Fruit fly (Drosophila melanogaster) whole organism, pupa: ENCODE measurements around the gene Eig71Ed.

ENCODE experiments used
- CG10348 ChIP-seq: fragments of 200-800 bp; sonication (Bioruptor generic); IDR thresholded peaks from 2 replicates; pipeline ENCODE4 v1.3.6; 2022; ENCODE audit warnings: missing biosample characterization, missing genetic modification characterization
- CG12605 ChIP-seq: fragments of 200-800 bp; sonication (Bioruptor generic); IDR thresholded peaks from 2 replicates; pipeline ENCODE4 v1.3.6; 2022; ENCODE audit warnings: missing biosample characterization, missing genetic modification characterization
- CG13204 ChIP-seq: fragments of 200-800 bp; sonication (Bioruptor generic); optimal IDR thresholded peaks from 2 replicates; lab custom pipeline; 2018; ENCODE audit warnings: missing biosample characterization, mild to moderate bottlenecking, missing genetic modification characterization, moderate library complexity
- CG14655 ChIP-seq: fragments of 200-800 bp; sonication (Bioruptor generic); optimal IDR thresholded peaks from 3 replicates; lab custom pipeline; 2017; ENCODE audit warnings: mild to moderate bottlenecking, missing biosample characterization, missing genetic modification reagents, missing genetic modification characterization
- CG15710 ChIP-seq: fragments of 200-800 bp; sonication (Bioruptor generic); optimal IDR thresholded peaks from 2 replicates; lab custom pipeline; 2018; ENCODE audit warnings: missing biosample characterization, mild to moderate bottlenecking, missing genetic modification characterization, moderate library complexity
- CG17806 ChIP-seq: fragments of 200-800 bp; sonication (Bioruptor generic); optimal IDR thresholded peaks from 2 replicates; lab custom pipeline; 2018; ENCODE audit warnings: missing biosample characterization, mild to moderate bottlenecking, missing genetic modification characterization, moderate library complexity
- CG32121 ChIP-seq: fragments of 200-800 bp; sonication (Bioruptor generic); IDR thresholded peaks from 2 replicates; pipeline ENCODE4 v1.3.6; 2022; ENCODE audit warnings: missing biosample characterization, missing genetic modification characterization
- CG34367 ChIP-seq: fragments of 200-800 bp; sonication (Bioruptor generic); optimal IDR thresholded peaks from 2 replicates; lab custom pipeline; 2018; ENCODE audit warnings: missing biosample characterization, mild to moderate bottlenecking, missing genetic modification characterization
- CG4496 ChIP-seq: fragments of 200-800 bp; sonication (Bioruptor generic); IDR thresholded peaks from 3 replicates; pipeline ENCODE4 v1.3.6; 2022; ENCODE audit warnings: missing biosample characterization, missing genetic modification characterization
- CG8159 ChIP-seq: fragments of 200-800 bp; sonication (Bioruptor generic); optimal IDR thresholded peaks from 3 replicates; lab custom pipeline; 2018; ENCODE audit warnings: missing biosample characterization, mild to moderate bottlenecking, missing genetic modification characterization, moderate library complexity
- CG8301 ChIP-seq: fragments of 200-800 bp; sonication (Bioruptor generic); optimal IDR thresholded peaks from 2 replicates; lab custom pipeline; 2018; ENCODE audit warnings: missing biosample characterization, mild to moderate bottlenecking, missing genetic modification characterization
- CG9948 ChIP-seq: fragments of 200-800 bp; sonication (Bioruptor generic); optimal IDR thresholded peaks from 2 replicates; lab custom pipeline; 2018; ENCODE audit warnings: missing biosample characterization, mild to moderate bottlenecking, missing genetic modification characterization, moderate library complexity
- D1 ChIP-seq: fragments of 200-800 bp; sonication (Bioruptor generic); optimal IDR thresholded peaks from 2 replicates; lab custom pipeline; 2018; ENCODE audit warnings: missing biosample characterization, mild to moderate bottlenecking, missing genetic modification characterization, moderate library complexity
- EcR ChIP-seq: fragments of 200-800 bp; sonication (Bioruptor generic); optimal IDR thresholded peaks from 3 replicates; lab custom pipeline; 2019; ENCODE audit warnings: missing biosample characterization, missing genetic modification characterization, mild to moderate bottlenecking, moderate library complexity, missing genetic modification reagents
- Ets98B ChIP-seq: fragments of 200-800 bp; sonication (Bioruptor generic); IDR thresholded peaks from 2 replicates; pipeline ENCODE4 v1.3.6; 2022; ENCODE audit warnings: missing biosample characterization, missing genetic modification characterization
- Pif1A ChIP-seq: fragments of 200-800 bp; sonication (Bioruptor generic); optimal IDR thresholded peaks from 3 replicates; lab custom pipeline; 2016; ENCODE audit warnings: missing biosample characterization, missing genetic modification characterization
- Pif1B ChIP-seq: fragments of 200-800 bp; sonication (Bioruptor generic); optimal IDR thresholded peaks from 3 replicates; lab custom pipeline; 2016; ENCODE audit warnings: missing biosample characterization, missing genetic modification characterization
- Snoo ChIP-seq: fragments of 200-800 bp; sonication (Bioruptor generic); optimal IDR thresholded peaks from 3 replicates; lab custom pipeline; 2017; ENCODE audit warnings: missing biosample characterization, mild to moderate bottlenecking, missing genetic modification characterization, inconsistent platforms
- fd96Ca ChIP-seq: fragments of 200-800 bp; sonication (Bioruptor generic); IDR thresholded peaks from 3 replicates; pipeline ENCODE4 v1.3.6; 2022; ENCODE audit warnings: missing biosample characterization, missing genetic modification characterization
- gl ChIP-seq: fragments of 200-800 bp; sonication (Bioruptor generic); optimal IDR thresholded peaks from 2 replicates; lab custom pipeline; 2018; ENCODE audit warnings: missing biosample characterization, mild to moderate bottlenecking, missing genetic modification characterization
- rn ChIP-seq: fragments of 200-800 bp; sonication (Bioruptor generic); IDR thresholded peaks from 2 replicates; pipeline ENCODE4 v1.3.6; 2022; ENCODE audit warnings: missing biosample characterization, missing genetic modification characterization

Gene Eig71Ed

dm6 chr3L:15627295-15627694 lies 25.0 kb upstream of the Eig71Ed start:
- TF ChIP-seq CG8301 (tag; lab: Kevin White, UChicago) (no peak), CG17806 (tag; lab: Kevin White, UChicago) (no peak), fd96Ca (no peak), CG8159 (tag; lab: Kevin White, UChicago) (no peak), CG32121 (GFP tag; lab: Robert Waterston, UW) (no peak), Ets98B (GFP tag; lab: Robert Waterston, UW) (no peak), CG9948 (tag; lab: Kevin White, UChicago) (no peak), CG10348 (GFP tag; lab: Robert Waterston, UW) (no peak), rn (no peak), gl (tag; lab: Kevin White, UChicago) (no peak), CG14655 (GFP tag; lab: Kevin White, UChicago) (no peak), CG13204 (no peak), Pif1B (no peak), CG15710 (no peak)

DNA sequence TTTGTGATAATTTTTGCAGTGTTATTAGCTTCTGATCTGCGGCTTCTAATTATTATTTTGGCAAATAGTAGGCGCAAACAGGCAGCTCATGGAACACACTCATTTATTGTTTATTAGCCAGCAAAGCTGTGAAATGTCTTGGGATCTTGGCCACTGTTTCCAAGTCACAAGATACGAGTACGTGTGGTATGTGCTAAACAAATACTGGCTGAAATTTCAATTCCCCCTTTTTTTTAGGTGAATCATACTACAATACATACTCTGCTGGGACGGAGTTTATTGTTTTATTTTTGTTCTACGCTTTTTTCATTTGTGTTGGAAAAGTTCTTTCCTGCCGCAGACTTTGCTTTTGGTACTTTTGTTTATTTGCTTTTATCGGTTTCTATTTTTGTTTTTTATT lies 21.3 kb upstream of the Eig71Ed start:
- no peak for TF ChIP-seq Pif1A (GFP tag; lab: Kevin White, UChicago)
- TF ChIP-seq CG13204 = no peak
- TF ChIP-seq, all 21 proteins: peak for 0

DNA sequence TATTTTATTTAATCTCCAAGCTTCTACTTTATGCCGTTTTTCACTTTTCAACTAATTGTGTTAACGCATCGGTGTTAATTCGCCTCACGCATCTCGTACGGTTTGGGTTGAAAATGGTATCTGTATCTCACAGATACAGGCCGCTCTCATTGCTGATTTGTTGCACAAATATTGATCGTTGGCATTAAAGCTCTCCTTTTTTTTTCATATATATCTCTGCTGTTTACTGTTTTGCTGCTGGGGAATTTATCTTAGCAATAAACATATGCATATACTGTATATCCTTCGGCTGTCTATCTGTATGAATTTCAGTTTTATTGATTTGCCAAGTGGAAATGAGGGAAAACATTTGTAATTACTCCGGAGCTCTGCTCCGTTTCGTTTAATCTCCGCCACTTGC lies 19.7 kb upstream of the Eig71Ed start:
- TF ChIP-seq CG14655 (GFP tag; lab: Kevin White, UChicago) (no peak), CG9948 (tag; lab: Kevin White, UChicago) (no peak), Ets98B (GFP tag; lab: Robert Waterston, UW) (no peak), Pif1A (GFP tag; lab: Kevin White, UChicago) (no peak), EcR (GFP tag; lab: Kevin White, UChicago) (no peak), Pif1B (no peak), Snoo (tag; lab: Kevin White, UChicago) (no peak), CG8301 (tag; lab: Kevin White, UChicago) (no peak), gl (tag; lab: Kevin White, UChicago) (no peak), CG17806 (tag; lab: Kevin White, UChicago) (no peak), CG32121 (GFP tag; lab: Robert Waterston, UW) (no peak), CG34367 (no peak), CG10348 (GFP tag; lab: Robert Waterston, UW) (no peak), CG4496 (GFP tag; lab: Robert Waterston, UW) (no peak), CG15710 (no peak), fd96Ca (no peak), CG12605 (GFP tag; lab: Robert Waterston, UW) (no peak), rn (no peak), D1 (tag; lab: Kevin White, UChicago) (no peak)

DNA sequence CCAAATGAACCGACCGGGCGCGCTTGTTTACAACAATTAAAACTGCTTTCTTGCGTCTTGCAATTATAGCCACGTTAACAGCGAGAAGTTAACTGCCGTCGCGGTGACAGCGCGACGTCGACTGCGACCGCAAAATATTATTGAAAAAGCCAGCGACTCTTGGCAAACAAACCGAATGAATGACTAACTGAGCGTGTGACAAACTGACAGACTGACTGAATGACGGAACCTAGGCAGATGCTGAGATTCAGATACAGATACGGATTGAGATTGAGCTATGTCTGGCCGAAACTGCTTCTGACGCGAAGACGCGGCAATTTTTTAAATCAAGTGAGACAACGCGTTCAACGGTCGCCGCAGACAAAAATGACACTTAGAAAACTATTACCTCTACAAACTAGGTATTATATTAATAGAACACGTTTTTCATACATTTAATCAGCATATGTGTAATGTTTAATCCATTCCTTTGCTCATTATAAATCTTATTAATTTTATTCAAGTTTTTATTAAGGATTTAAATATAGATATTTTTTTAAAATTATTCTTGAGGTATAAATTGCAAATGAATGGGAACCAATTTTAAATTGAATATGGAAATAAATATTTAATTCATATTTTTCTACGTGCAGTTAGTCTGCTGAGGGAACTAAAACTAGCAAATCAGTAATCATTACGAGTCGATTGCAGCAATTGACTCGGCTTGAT lies 17.8 kb upstream of the Eig71Ed start:
- no peak for TF ChIP-seq CG15710
- no peak for TF ChIP-seq CG8301 (tag; lab: Kevin White, UChicago)
- no peak for TF ChIP-seq CG14655 (GFP tag; lab: Kevin White, UChicago)
- TF ChIP-seq, all 21 proteins: peak for 0

DNA sequence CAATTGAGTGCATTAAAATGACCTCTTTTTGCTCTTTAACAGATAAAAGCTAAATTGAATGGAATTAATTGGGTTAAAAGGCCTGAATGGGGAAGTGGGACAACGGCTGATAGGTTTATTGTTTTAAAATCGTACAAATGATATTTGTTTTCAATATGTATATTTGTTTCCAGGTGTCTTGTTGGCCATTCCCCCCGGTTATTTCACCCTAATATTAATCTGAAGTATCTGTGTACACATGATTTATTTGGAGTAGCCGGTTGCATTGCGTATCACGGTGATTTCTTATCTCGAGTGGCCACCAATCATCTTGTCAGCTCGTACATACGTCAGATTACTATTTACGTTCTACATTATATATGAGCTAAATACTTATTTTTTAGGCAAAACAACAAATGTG lies 16.0 kb upstream of the Eig71Ed start:
- TF ChIP-seq CG34367 (no peak), EcR (GFP tag; lab: Kevin White, UChicago) (peak; percentile 1)
- TF ChIP-seq, all 21 proteins: peak for 1

dm6 chr3L:15636978-15637377 lies 15.4 kb upstream of the Eig71Ed start:
- no peak for TF ChIP-seq rn
- TF ChIP-seq CG10348 (GFP tag; lab: Robert Waterston, UW) = no peak
- no peak for TF ChIP-seq Pif1A (GFP tag; lab: Kevin White, UChicago)
- TF ChIP-seq CG15710 = no peak
- TF ChIP-seq CG4496 (GFP tag; lab: Robert Waterston, UW) = no peak
- no peak for TF ChIP-seq Pif1B
- TF ChIP-seq CG8159 (tag; lab: Kevin White, UChicago) = no peak
- TF ChIP-seq D1 (tag; lab: Kevin White, UChicago) = no peak
- no peak for TF ChIP-seq CG32121 (GFP tag; lab: Robert Waterston, UW)
- no peak for TF ChIP-seq fd96Ca

DNA sequence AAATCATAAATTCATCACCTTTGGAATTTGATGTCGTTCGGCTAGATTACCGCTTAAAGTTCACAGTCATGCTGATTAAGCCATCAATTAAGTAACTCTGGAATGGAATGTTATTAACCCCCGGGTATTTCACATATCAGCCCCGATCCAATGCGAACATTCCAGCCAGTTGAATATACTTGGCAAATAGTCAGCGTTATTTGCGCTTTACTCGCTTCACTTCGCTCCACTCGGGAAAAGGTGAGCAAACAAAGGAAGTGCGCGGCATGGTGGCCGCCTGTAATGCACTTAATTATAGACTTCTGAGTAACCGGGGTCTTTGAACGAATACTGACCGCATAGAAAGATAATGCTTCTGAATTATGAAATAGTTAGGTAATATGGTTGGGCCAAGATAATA lies 14.7 kb upstream of the Eig71Ed start:
- TF ChIP-seq CG32121 (GFP tag; lab: Robert Waterston, UW) (no peak), Pif1A (GFP tag; lab: Kevin White, UChicago) (peak; percentile 34), gl (tag; lab: Kevin White, UChicago) (peak; percentile 36), EcR (GFP tag; lab: Kevin White, UChicago) (peak; percentile 89)
- TF ChIP-seq, all 21 proteins: peak for 3
